Worm (Caenorhabditis elegans) whole organism, L1 larva: ENCODE data around the gene T14B1.1.

Experiments
- aly-2 ChIP-seq: fragments of 150-350 bp; optimal IDR thresholded peaks from 2 replicates; lab custom pipeline; 2014; ENCODE audit warnings: missing biosample characterization, missing genetic modification characterization
- ama-1 ChIP-seq: fragments of 150-350 bp; optimal IDR thresholded peaks from 2 replicates; lab custom pipeline; 2014
- mab-9 ChIP-seq: fragments of 200-800 bp; sonication (Bioruptor generic); IDR thresholded peaks from 2 replicates; pipeline ENCODE4 v1.3.6; 2022; ENCODE audit warnings: missing genetic modification reagents, missing genetic modification characterization, missing compliant biosample characterization
- mep-1 ChIP-seq: fragments of 150-350 bp; optimal IDR thresholded peaks from 2 replicates; lab custom pipeline; 2014; ENCODE audit warnings: missing biosample characterization, missing genetic modification characterization
- snpc-4 ChIP-seq: fragments of 150-350 bp; optimal IDR thresholded peaks from 2 replicates; lab custom pipeline; 2014; ENCODE audit warnings: missing biosample characterization, missing genetic modification characterization
- unc-62 ChIP-seq: fragments of 150-350 bp; optimal IDR thresholded peaks from 2 replicates; lab custom pipeline; 2014; ENCODE audit warnings: missing biosample characterization, missing genetic modification reagents, missing genetic modification characterization

- TF ChIP-seq snpc-4 (tag; lab: Kevin White, UChicago) (no peak), ama-1 (lab: Kevin White, UChicago) (no peak), mep-1 (tag; lab: Kevin White, UChicago) (no peak), aly-2 (tag; lab: Kevin White, UChicago) (no peak), unc-62 (GFP tag; lab: Kevin White, UChicago) (no peak), mab-9 (GFP tag; lab: Robert Waterston, UW) (no peak)
Observed at ce11 chrX:9656772-9657171, 11.8 kb downstream of the T14B1.1 start.
